Fruit fly (Drosophila melanogaster) whole organism, prepupa: Measurements from ENCODE around the gene Tpc1.

Experiments used
- Blimp-1 ChIP-seq: fragments of 200-800 bp; sonication (Bioruptor generic); optimal IDR thresholded peaks from 3 replicates; lab custom pipeline; 2017; ENCODE audit warnings: missing biosample characterization, missing genetic modification characterization, mild to moderate bottlenecking, moderate library complexity, missing genetic modification reagents
- CG10631 ChIP-seq: fragments of 200-800 bp; sonication (Bioruptor generic); optimal IDR thresholded peaks from 2 replicates; lab custom pipeline; 2016; ENCODE audit warnings: missing biosample characterization, missing genetic modification characterization
- CG10669 ChIP-seq: fragments of 200-800 bp; sonication (Bioruptor generic); optimal IDR thresholded peaks from 3 replicates; lab custom pipeline; 2018; ENCODE audit warnings: missing biosample characterization, mild to moderate bottlenecking, missing genetic modification characterization, moderate library complexity
- CG11294 ChIP-seq: fragments of 200-800 bp; sonication (Bioruptor generic); IDR thresholded peaks from 2 replicates; pipeline ENCODE4 v1.3.6; 2022; ENCODE audit warnings: missing biosample characterization, missing genetic modification characterization
- CG11762 ChIP-seq: fragments of 200-800 bp; sonication (Bioruptor generic); optimal IDR thresholded peaks from 3 replicates; lab custom pipeline; 2016; ENCODE audit warnings: missing biosample characterization, missing genetic modification characterization; ENCODE audit not compliant: insufficient read depth
- CG11902 ChIP-seq: fragments of 200-800 bp; sonication (Bioruptor generic); optimal IDR thresholded peaks from 3 replicates; lab custom pipeline; 2016; ENCODE audit warnings: missing biosample characterization, missing genetic modification characterization
- CG15336 ChIP-seq: fragments of 200-800 bp; sonication (Bioruptor generic); IDR thresholded peaks from 2 replicates; pipeline ENCODE4 v1.3.6; 2022; ENCODE audit warnings: missing biosample characterization, missing genetic modification characterization
- CG1621 ChIP-seq: fragments of 200-800 bp; sonication (Bioruptor generic); optimal IDR thresholded peaks from 3 replicates; lab custom pipeline; 2018; ENCODE audit warnings: missing biosample characterization, mild to moderate bottlenecking, missing genetic modification characterization
- CG16779 ChIP-seq: fragments of 200-800 bp; sonication (Bioruptor generic); optimal IDR thresholded peaks from 3 replicates; lab custom pipeline; 2017; ENCODE audit warnings: missing biosample characterization, mild to moderate bottlenecking, missing genetic modification characterization
- CG3032 ChIP-seq: fragments of 200-800 bp; optimal IDR thresholded peaks from 2 replicates; lab custom pipeline; 2019; ENCODE audit warnings: missing biosample characterization, mild to moderate bottlenecking, missing genetic modification characterization, moderate library complexity
- CG32006 ChIP-seq: fragments of 200-800 bp; sonication (Bioruptor generic); optimal IDR thresholded peaks from 3 replicates; lab custom pipeline; 2017; ENCODE audit warnings: missing biosample characterization, mild to moderate bottlenecking, missing genetic modification characterization
- CG3919 ChIP-seq: fragments of 200-800 bp; sonication (Bioruptor generic); optimal IDR thresholded peaks from 3 replicates; lab custom pipeline; 2016; ENCODE audit warnings: missing biosample characterization, missing genetic modification characterization
- CG6276 ChIP-seq: fragments of 200-800 bp; sonication (Bioruptor generic); optimal IDR thresholded peaks from 2 replicates; lab custom pipeline; 2017; ENCODE audit warnings: missing biosample characterization, mild to moderate bottlenecking, missing genetic modification characterization
- CG6792 ChIP-seq: fragments of 200-800 bp; sonication (Bioruptor generic); optimal IDR thresholded peaks from 3 replicates; lab custom pipeline; 2016; ENCODE audit warnings: missing biosample characterization, missing genetic modification characterization
- CG6808 ChIP-seq: fragments of 200-800 bp; sonication (Bioruptor generic); optimal IDR thresholded peaks from 3 replicates; lab custom pipeline; 2017; ENCODE audit warnings: missing biosample characterization, missing genetic modification characterization, mild to moderate bottlenecking, moderate library complexity, missing genetic modification reagents
- CG6854 ChIP-seq: fragments of 200-800 bp; sonication (Bioruptor generic); optimal IDR thresholded peaks from 2 replicates; lab custom pipeline; 2017; ENCODE audit warnings: missing biosample characterization, mild to moderate bottlenecking, missing genetic modification characterization
- CG7368 ChIP-seq: fragments of 200-800 bp; sonication (Bioruptor generic); optimal IDR thresholded peaks from 3 replicates; lab custom pipeline; 2016; ENCODE audit warnings: missing biosample characterization, missing genetic modification characterization
- CG8119 ChIP-seq: fragments of 200-800 bp; sonication (Bioruptor generic); IDR thresholded peaks from 3 replicates; pipeline ENCODE4 v1.3.6; 2022; ENCODE audit warnings: missing biosample characterization, missing genetic modification characterization
- CG8319 ChIP-seq: fragments of 200-800 bp; sonication (Bioruptor generic); optimal IDR thresholded peaks from 3 replicates; lab custom pipeline; 2016; ENCODE audit warnings: missing biosample characterization, missing genetic modification characterization
- CG8632 ChIP-seq: fragments of 200-800 bp; sonication (Bioruptor generic); optimal IDR thresholded peaks from 3 replicates; lab custom pipeline; 2016; ENCODE audit warnings: missing biosample characterization, missing genetic modification characterization
- CG9139 ChIP-seq: fragments of 200-800 bp; sonication (Bioruptor generic); optimal IDR thresholded peaks from 3 replicates; lab custom pipeline; 2017; ENCODE audit warnings: missing biosample characterization, mild to moderate bottlenecking, missing genetic modification characterization
- Eip78C ChIP-seq: fragments of 200-800 bp; sonication (Bioruptor generic); peaks from one replicate; lab custom pipeline; 2016; ENCODE audit warnings: missing biosample characterization, missing genetic modification characterization
- Eip93F ChIP-seq: fragments of 200-800 bp; sonication (Bioruptor generic); optimal IDR thresholded peaks from 2 replicates; lab custom pipeline; 2016; ENCODE audit warnings: missing biosample characterization, mild to moderate bottlenecking, missing genetic modification characterization
- Ets21C ChIP-seq: fragments of 200-800 bp; sonication (Bioruptor generic); optimal IDR thresholded peaks from 3 replicates; lab custom pipeline; 2016; ENCODE audit warnings: missing biosample characterization, missing genetic modification characterization
- Ets96B ChIP-seq: fragments of 200-800 bp; optimal IDR thresholded peaks from 2 replicates; lab custom pipeline; 2019; ENCODE audit warnings: missing biosample characterization, mild to moderate bottlenecking, missing genetic modification characterization, moderate library complexity
- Hr4 ChIP-seq: fragments of 200-800 bp; sonication (Bioruptor generic); optimal IDR thresholded peaks from 3 replicates; lab custom pipeline; 2016; ENCODE audit warnings: missing biosample characterization, missing genetic modification characterization
- Smox ChIP-seq: fragments of 200-800 bp; sonication (Bioruptor generic); optimal IDR thresholded peaks from 3 replicates; lab custom pipeline; 2016; ENCODE audit warnings: missing biosample characterization, missing genetic modification characterization
- Sox102F ChIP-seq: fragments of 200-800 bp; sonication (Bioruptor generic); optimal IDR thresholded peaks from 2 replicates; lab custom pipeline; 2016; ENCODE audit warnings: missing biosample characterization, mild to moderate bottlenecking, missing genetic modification characterization
- Sox14 ChIP-seq: fragments of 200-800 bp; sonication (Bioruptor generic); optimal IDR thresholded peaks from 3 replicates; lab custom pipeline; 2016; ENCODE audit warnings: missing biosample characterization, missing genetic modification characterization
- achi ChIP-seq: fragments of 200-800 bp; sonication (Bioruptor generic); optimal IDR thresholded peaks from 3 replicates; lab custom pipeline; 2016; ENCODE audit warnings: missing biosample characterization, missing genetic modification characterization
- acj6 ChIP-seq: fragments of 200-800 bp; sonication (Bioruptor generic); optimal IDR thresholded peaks from 3 replicates; lab custom pipeline; 2016; ENCODE audit warnings: missing biosample characterization, missing genetic modification characterization
- cyc ChIP-seq: fragments of 200-800 bp; sonication (Bioruptor generic); optimal IDR thresholded peaks from 3 replicates; lab custom pipeline; 2016; ENCODE audit warnings: missing biosample characterization, missing genetic modification characterization
- dsx ChIP-seq: fragments of 200-800 bp; optimal IDR thresholded peaks from 3 replicates; lab custom pipeline; 2019; ENCODE audit warnings: missing biosample characterization, mild to moderate bottlenecking, missing genetic modification characterization, moderate library complexity; ENCODE audit not compliant: poor library complexity, severe bottlenecking
- esn ChIP-seq: fragments of 200-800 bp; sonication (Bioruptor generic); optimal IDR thresholded peaks from 2 replicates; lab custom pipeline; 2016; ENCODE audit warnings: missing biosample characterization, mild to moderate bottlenecking, missing genetic modification characterization, moderate library complexity
- fd59A ChIP-seq: fragments of 200-800 bp; sonication (Bioruptor generic); optimal IDR thresholded peaks from 2 replicates; lab custom pipeline; 2017; ENCODE audit warnings: missing biosample characterization, mild to moderate bottlenecking, missing genetic modification characterization, missing genetic modification reagents
- fd85E ChIP-seq: fragments of 200-800 bp; sonication (Bioruptor generic); optimal IDR thresholded peaks from 3 replicates; lab custom pipeline; 2016; ENCODE audit warnings: missing biosample characterization, missing genetic modification characterization
- fkh ChIP-seq: fragments of 200-800 bp; sonication (Bioruptor generic); optimal IDR thresholded peaks from 3 replicates; lab custom pipeline; 2017; ENCODE audit warnings: missing biosample characterization, mild to moderate bottlenecking, missing genetic modification characterization, moderate library complexity
- lz ChIP-seq: fragments of 200-800 bp; sonication (Bioruptor generic); optimal IDR thresholded peaks from 3 replicates; lab custom pipeline; 2016; ENCODE audit warnings: missing biosample characterization, missing genetic modification characterization
- pdm3 ChIP-seq: fragments of 200-800 bp; sonication (Bioruptor generic); optimal IDR thresholded peaks from 3 replicates; lab custom pipeline; 2016; ENCODE audit warnings: missing biosample characterization, missing genetic modification characterization
- salr ChIP-seq, 2 experiments: fragments of 200-800 bp; sonication (Bioruptor generic); optimal IDR thresholded peaks; 3 replicates each; lab custom pipeline; 2016 to 2018; ENCODE audit warnings: missing biosample characterization in 2 of 2, missing genetic modification characterization in 2 of 2, mild to moderate bottlenecking in 1 of 2
- ss ChIP-seq, 2 experiments: fragments of 200-800 bp; sonication (Bioruptor generic); optimal IDR thresholded peaks; 2 replicates in 1 of 2; 3 replicates in 1 of 2; lab custom pipeline; 2017 to 2018; ENCODE audit warnings: mild to moderate bottlenecking in 2 of 2, missing biosample characterization in 2 of 2, missing genetic modification characterization in 2 of 2, moderate library complexity in 1 of 2
- topi ChIP-seq: fragments of 200-800 bp; sonication (Bioruptor generic); optimal IDR thresholded peaks from 3 replicates; lab custom pipeline; 2016; ENCODE audit warnings: missing biosample characterization, missing genetic modification characterization
- vri ChIP-seq: fragments of 200-800 bp; sonication (Bioruptor generic); optimal IDR thresholded peaks from 3 replicates; lab custom pipeline; 2016; ENCODE audit warnings: missing biosample characterization, mild to moderate bottlenecking, missing genetic modification characterization

Tpc1 gene

dm6 chr3R:10849515-10849973 lies 32.4 kb downstream of the Tpc1 start, which contains the start of gene CG42394 (continued):
- peak; percentile 92 for TF ChIP-seq CG6854
- TF ChIP-seq CG1621 (tag; lab: Kevin White, UChicago): peak; percentile 86
- peak; percentile 93 for TF ChIP-seq CG11294 (GFP tag; lab: Robert Waterston, UW)
- TF ChIP-seq esn (GFP tag; lab: Kevin White, UChicago): peak; percentile 92
- TF ChIP-seq fd59A (GFP tag; lab: Kevin White, UChicago): peak; percentile 78
- TF ChIP-seq vri (GFP tag; lab: Kevin White, UChicago): peak; percentile 80
- TF ChIP-seq salr (GFP tag; optimal IDR thresholded peaks at IDR 0.05; lab: Kevin White, UChicago): peak; percentile 83 to 94
- TF ChIP-seq fkh (GFP tag; lab: Kevin White, UChicago): peak; percentile 30
- peak; percentile 71 for TF ChIP-seq CG11902 (GFP tag; lab: Kevin White, UChicago)
- peak; percentile 91 for TF ChIP-seq Sox102F
- peak; percentile 83 for TF ChIP-seq lz
- peak; percentile 89 for TF ChIP-seq CG8632
- peak; percentile 90 for TF ChIP-seq Eip93F
- TF ChIP-seq Hr4 (GFP tag; lab: Kevin White, UChicago): peak; percentile 91
- peak; percentile 89 for TF ChIP-seq pdm3 (GFP tag; lab: Kevin White, UChicago)
- TF ChIP-seq CG9139 (GFP tag; lab: Kevin White, UChicago): peak; percentile 88
- peak; percentile 96 for TF ChIP-seq CG16779 (tag; lab: Kevin White, UChicago)
- peak; percentile 96 for TF ChIP-seq CG32006 (GFP tag; lab: Kevin White, UChicago)
- TF ChIP-seq cyc: peak; percentile 77
- peak; percentile 77 for TF ChIP-seq Blimp-1 (GFP tag; lab: Kevin White, UChicago)
- TF ChIP-seq CG8119 (GFP tag; lab: Robert Waterston, UW): peak; percentile 96
- peak; percentile 69 for TF ChIP-seq Ets21C (GFP tag; lab: Kevin White, UChicago)
- peak; percentile 70 for TF ChIP-seq CG8319 (GFP tag; lab: Kevin White, UChicago)
- peak; percentile 88 for TF ChIP-seq Sox14 (GFP tag; lab: Kevin White, UChicago)
- TF ChIP-seq CG6276: peak; percentile 97
- peak; percentile 92 for TF ChIP-seq achi (GFP tag; lab: Kevin White, UChicago)
- peak; percentile 92 for TF ChIP-seq topi (GFP tag; lab: Kevin White, UChicago)
- TF ChIP-seq fd85E (GFP tag; lab: Kevin White, UChicago): peak; percentile 81
- peak; percentile 87 for TF ChIP-seq dsx (GFP tag; lab: Kevin White, UChicago)
- peak; percentile 90 for TF ChIP-seq acj6 (GFP tag; lab: Kevin White, UChicago)
- TF ChIP-seq CG15336 (GFP tag; lab: Robert Waterston, UW): peak; percentile 97
- TF ChIP-seq CG6792: peak; percentile 84

- TF ChIP-seq lz (no peak), CG8319 (GFP tag; lab: Kevin White, UChicago) (no peak), fd59A (GFP tag; lab: Kevin White, UChicago) (peak; percentile 16), dsx (GFP tag; lab: Kevin White, UChicago) (peak; percentile 61), Smox (GFP tag; lab: Kevin White, UChicago) (no peak), CG10631 (GFP tag; lab: Kevin White, UChicago) (peak; percentile 28), achi (GFP tag; lab: Kevin White, UChicago) (peak; percentile 20), ss (GFP tag; optimal IDR thresholded peaks at IDR 0.05; lab: Kevin White, UChicago) (peak; percentile 4 to 31), Eip78C (peak; percentile 70), CG10669 (GFP tag; lab: Kevin White, UChicago) (peak; percentile 30), Ets96B (tag; lab: Kevin White, UChicago) (peak; percentile 31), CG32006 (GFP tag; lab: Kevin White, UChicago) (peak; percentile 48), CG11762 (no peak), CG3919 (peak; percentile 24), CG3032 (tag; lab: Kevin White, UChicago) (peak; percentile 58), vri (GFP tag; lab: Kevin White, UChicago) (no peak), CG6808 (peak; percentile 44), CG15336 (GFP tag; lab: Robert Waterston, UW) (0 out of 2 replicates have a peak, but pooled peaks have one; percentile 12), CG7368 (GFP tag; lab: Kevin White, UChicago) (no peak), acj6 (GFP tag; lab: Kevin White, UChicago) (peak; percentile 19)
- TF ChIP-seq, all 60 proteins: peak for 14
These were observed 39.6 kb downstream of the Tpc1 start for dm6 chr3R:10842422-10842821.
